Worm (Caenorhabditis elegans) whole organism, L4/young adult: ENCODE measurements around the gene hnd-1.

Source experiments
- W03F9.2 ChIP-seq: fragments of 150-350 bp; optimal IDR thresholded peaks from 2 replicates; lab custom pipeline; 2014; ENCODE audit warnings: missing biosample characterization, missing genetic modification characterization
- dao-5 ChIP-seq: sonication (generic microtip); optimal IDR thresholded peaks from 2 replicates; lab custom pipeline; 2016; ENCODE audit warnings: missing genotype, missing genetic modification characterization, moderate library complexity, missing compliant biosample characterization
- him-1 ChIP-seq: sonication (generic microtip); optimal IDR thresholded peaks from 2 replicates; lab custom pipeline; 2016; ENCODE audit warnings: missing genotype, missing genetic modification reagents, missing genetic modification characterization, missing compliant biosample characterization

DNA sequence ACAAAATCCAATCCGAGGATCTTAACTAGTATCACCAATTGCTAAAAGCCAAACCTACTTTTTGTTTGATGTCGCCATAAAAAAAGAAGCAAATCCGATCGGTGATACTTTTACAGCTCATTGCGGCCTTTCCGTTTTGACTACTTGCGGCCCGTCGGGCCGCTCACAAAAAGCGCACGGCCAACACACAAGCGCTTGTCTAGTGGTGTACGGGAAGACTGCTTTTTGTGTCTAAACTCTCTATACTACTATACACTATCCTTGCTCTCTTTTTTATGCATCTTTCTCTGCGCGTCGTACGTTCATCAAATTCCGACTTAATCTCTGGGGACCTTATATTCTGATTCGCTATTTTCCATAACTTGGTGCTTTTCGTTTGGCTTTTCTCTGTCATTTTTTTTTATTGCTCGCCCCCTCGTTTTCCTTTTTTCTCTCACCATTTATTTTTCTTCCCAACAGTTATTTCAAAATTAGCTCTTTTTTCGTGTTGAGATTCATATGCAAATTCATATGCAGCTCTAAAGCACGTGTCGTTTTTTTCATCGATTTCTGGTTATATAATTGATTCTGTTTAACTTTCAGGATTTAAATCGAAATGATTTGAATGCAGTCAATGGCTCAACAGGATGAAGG lies 17.7 kb upstream of the hnd-1 start, which contains the start of gene noca-2:
- TF ChIP-seq him-1 (no peak), W03F9.2 (tag; lab: Kevin White, UChicago) (no peak), dao-5 (tag; lab: Kevin White, UChicago) (no peak)
